Fruit fly (Drosophila melanogaster) whole organism, adult: ENCODE measurements around the gene tai.

Source experiments
- CG5204 ChIP-seq: fragments of 200-800 bp; sonication (Bioruptor generic); optimal IDR thresholded peaks from 2 replicates; lab custom pipeline; 2016; ENCODE audit warnings: missing biosample characterization, missing genetic modification characterization
- CG7101 ChIP-seq: fragments of 200-800 bp; sonication (Bioruptor generic); optimal IDR thresholded peaks from 2 replicates; lab custom pipeline; 2018; ENCODE audit warnings: missing biosample characterization, mild to moderate bottlenecking, missing genetic modification characterization, moderate library complexity
- cic ChIP-seq: fragments of 200-800 bp; sonication (Bioruptor generic); optimal IDR thresholded peaks from 2 replicates; lab custom pipeline; 2017; ENCODE audit warnings: missing biosample characterization, mild to moderate bottlenecking, missing genetic modification characterization, moderate library complexity
- tj ChIP-seq: fragments of 200-800 bp; sonication (Bioruptor generic); optimal IDR thresholded peaks from 3 replicates; lab custom pipeline; 2017; ENCODE audit warnings: missing biosample characterization, mild to moderate bottlenecking, missing genetic modification characterization, moderate library complexity

dm6 chr2L:9190270-9190669 lies 23.7 kb downstream of the tai start:
- TF ChIP-seq CG7101 (tag; lab: Kevin White, UChicago) (no peak), tj (GFP tag; lab: Kevin White, UChicago) (no peak), cic (no peak), CG5204 (no peak)
